Fruit fly (Drosophila melanogaster) whole organism, embryonic: ENCODE measurements around the gene Kah.

ENCODE experiments used
- Ada2b ChIP-seq: fragments of 200-800 bp; sonication (Bioruptor generic); IDR thresholded peaks from 2 replicates; pipeline ENCODE4 v1.3.6; 2022; ENCODE audit warnings: missing biosample characterization, missing genetic modification characterization
- CG10321 ChIP-seq: fragments of 200-800 bp; sonication (Bioruptor generic); IDR thresholded peaks from 2 replicates; pipeline ENCODE4 v1.3.6; 2022; ENCODE audit warnings: missing biosample characterization, missing genetic modification characterization
- CG10431 ChIP-seq: fragments of 200-800 bp; sonication (Bioruptor generic); optimal IDR thresholded peaks from 3 replicates; lab custom pipeline; 2018; ENCODE audit warnings: missing biosample characterization, mild to moderate bottlenecking, missing genetic modification characterization
- CG10462 ChIP-seq: fragments of 200-800 bp; sonication (Bioruptor generic); optimal IDR thresholded peaks from 2 replicates; lab custom pipeline; 2016; ENCODE audit warnings: missing biosample characterization, missing genetic modification characterization
- CG10959 ChIP-seq: fragments of 200-800 bp; sonication (Bioruptor generic); IDR thresholded peaks from 2 replicates; pipeline ENCODE4 v1.3.6; 2022; ENCODE audit warnings: missing biosample characterization, missing genetic modification characterization
- CG11398 ChIP-seq: fragments of 200-800 bp; sonication (Bioruptor generic); optimal IDR thresholded peaks from 2 replicates; lab custom pipeline; 2016; ENCODE audit warnings: missing biosample characterization, missing genetic modification characterization
- CG11456 ChIP-seq: fragments of 200-800 bp; sonication (Bioruptor generic); IDR thresholded peaks from 3 replicates; pipeline ENCODE4 v1.3.6; 2022; ENCODE audit warnings: missing biosample characterization, missing genetic modification characterization
- CG11723 ChIP-seq: fragments of 200-800 bp; sonication (Bioruptor generic); optimal IDR thresholded peaks from 2 replicates; lab custom pipeline; 2017; ENCODE audit warnings: missing biosample characterization, mild to moderate bottlenecking, missing genetic modification characterization
- CG13775 ChIP-seq: fragments of 200-800 bp; sonication (Bioruptor generic); optimal IDR thresholded peaks from 3 replicates; lab custom pipeline; 2017; ENCODE audit warnings: missing biosample characterization, mild to moderate bottlenecking, missing genetic modification characterization
- CG14667 ChIP-seq: fragments of 200-800 bp; sonication (Bioruptor generic); IDR thresholded peaks from 2 replicates; pipeline ENCODE4 v1.3.6; 2022; ENCODE audit warnings: missing biosample characterization, missing genetic modification characterization
- CG15269 ChIP-seq: fragments of 200-800 bp; sonication (Bioruptor generic); optimal IDR thresholded peaks from 2 replicates; lab custom pipeline; 2018; ENCODE audit warnings: missing biosample characterization, mild to moderate bottlenecking, missing genetic modification characterization, moderate library complexity
- CG16779 ChIP-seq: fragments of 200-800 bp; sonication (Bioruptor generic); IDR thresholded peaks from 2 replicates; pipeline ENCODE4 v1.3.6; 2022; ENCODE audit warnings: missing biosample characterization, missing genetic modification characterization
- CG16813 ChIP-seq: fragments of 200-800 bp; sonication (Bioruptor generic); IDR thresholded peaks from 3 replicates; pipeline ENCODE4 v1.3.6; 2022; ENCODE audit warnings: missing biosample characterization, missing genetic modification characterization; ENCODE audit not compliant: partially characterized antibody
- CG17385 ChIP-seq: fragments of 200-800 bp; sonication (Bioruptor generic); optimal IDR thresholded peaks from 3 replicates; lab custom pipeline; 2018; ENCODE audit warnings: missing biosample characterization, mild to moderate bottlenecking, missing genetic modification characterization
- CG17612 ChIP-seq: fragments of 200-800 bp; sonication (Bioruptor generic); IDR thresholded peaks from 2 replicates; pipeline ENCODE4 v1.3.6; 2022; ENCODE audit warnings: missing biosample characterization, missing genetic modification characterization
- CG31388 ChIP-seq: fragments of 200-800 bp; sonication (Bioruptor generic); optimal IDR thresholded peaks from 2 replicates; lab custom pipeline; 2016; ENCODE audit warnings: missing biosample characterization, missing genetic modification characterization
- CG4424 ChIP-seq: fragments of 200-800 bp; sonication (Bioruptor generic); optimal IDR thresholded peaks from 3 replicates; lab custom pipeline; 2016; ENCODE audit warnings: missing biosample characterization, missing genetic modification characterization
- CG7963 ChIP-seq: fragments of 200-800 bp; sonication (Bioruptor generic); IDR thresholded peaks from 3 replicates; pipeline ENCODE4 v1.3.6; 2022; ENCODE audit warnings: missing biosample characterization, missing genetic modification characterization; ENCODE audit not compliant: partially characterized antibody
- CG7987 ChIP-seq: fragments of 200-800 bp; sonication (Bioruptor generic); optimal IDR thresholded peaks from 2 replicates; lab custom pipeline; 2018; ENCODE audit warnings: missing biosample characterization, mild to moderate bottlenecking, missing genetic modification characterization, moderate library complexity
- CG9215 ChIP-seq: fragments of 200-800 bp; sonication (Bioruptor generic); IDR thresholded peaks from 2 replicates; pipeline ENCODE4 v1.3.6; 2022; ENCODE audit warnings: missing biosample characterization, missing genetic modification characterization
- CG9727 ChIP-seq: fragments of 200-800 bp; sonication (Bioruptor generic); optimal IDR thresholded peaks from 3 replicates; lab custom pipeline; 2017; ENCODE audit warnings: missing biosample characterization, mild to moderate bottlenecking, missing genetic modification characterization
- CG9797 ChIP-seq: fragments of 200-800 bp; sonication (Bioruptor generic); optimal IDR thresholded peaks from 3 replicates; lab custom pipeline; 2018; ENCODE audit warnings: missing biosample characterization, mild to moderate bottlenecking, missing genetic modification characterization
- CHES-1-like ChIP-seq: fragments of 200-800 bp; sonication (Bioruptor generic); optimal IDR thresholded peaks from 2 replicates; lab custom pipeline; 2016; ENCODE audit warnings: missing biosample characterization, missing genetic modification characterization
- CTCF ChIP-seq: fragments of 200-800 bp; sonication (Bioruptor generic); optimal IDR thresholded peaks from 2 replicates; lab custom pipeline; 2017; ENCODE audit warnings: missing biosample characterization, mild to moderate bottlenecking, missing genetic modification characterization, moderate library complexity
- Chrac-16 ChIP-seq: fragments of 200-800 bp; sonication (Bioruptor generic); optimal IDR thresholded peaks from 3 replicates; lab custom pipeline; 2016; ENCODE audit warnings: missing biosample characterization, missing genetic modification characterization
- Dref ChIP-seq: fragments of 200-800 bp; sonication (Bioruptor generic); IDR thresholded peaks from 2 replicates; pipeline ENCODE4 v1.3.6; 2022; ENCODE audit warnings: missing biosample characterization, missing genetic modification characterization
- Hey ChIP-seq: fragments of 200-800 bp; sonication (Bioruptor generic); optimal IDR thresholded peaks from 3 replicates; lab custom pipeline; 2018; ENCODE audit warnings: missing biosample characterization, mild to moderate bottlenecking, missing genetic modification characterization
- Neu2 ChIP-seq: fragments of 200-800 bp; sonication (Bioruptor generic); optimal IDR thresholded peaks from 3 replicates; lab custom pipeline; 2016; ENCODE audit warnings: missing biosample characterization, missing genetic modification characterization, borderline replicate concordance
- Nf-YA ChIP-seq: fragments of 200-800 bp; sonication (Bioruptor generic); IDR thresholded peaks from 2 replicates; pipeline ENCODE4 v1.3.6; 2022; ENCODE audit warnings: missing biosample characterization, missing genetic modification characterization
- Ptx1 ChIP-seq: fragments of 200-800 bp; sonication (Bioruptor generic); IDR thresholded peaks from 2 replicates; pipeline ENCODE4 v1.3.6; 2022; ENCODE audit warnings: missing biosample characterization, missing genetic modification characterization
- Rfx ChIP-seq: fragments of 200-800 bp; sonication (Bioruptor generic); IDR thresholded peaks from 2 replicates; pipeline ENCODE4 v1.3.6; 2022; ENCODE audit warnings: missing biosample characterization, missing genetic modification characterization
- Side ChIP-seq: fragments of 200-800 bp; sonication (Bioruptor generic); optimal IDR thresholded peaks from 2 replicates; lab custom pipeline; 2016; ENCODE audit warnings: missing biosample characterization, missing genetic modification characterization
- Six4 ChIP-seq: fragments of 200-800 bp; sonication (Bioruptor generic); optimal IDR thresholded peaks from 2 replicates; lab custom pipeline; 2016; ENCODE audit warnings: missing biosample characterization, missing genetic modification characterization
- Sox100B ChIP-seq: fragments of 200-800 bp; sonication (Bioruptor generic); optimal IDR thresholded peaks from 3 replicates; lab custom pipeline; 2018; ENCODE audit warnings: missing biosample characterization, mild to moderate bottlenecking, missing genetic modification characterization
- Sox102F ChIP-seq: fragments of 200-800 bp; sonication (Bioruptor generic); optimal IDR thresholded peaks from 2 replicates; lab custom pipeline; 2018; ENCODE audit warnings: missing biosample characterization, mild to moderate bottlenecking, missing genetic modification characterization, moderate library complexity
- ara ChIP-seq: fragments of 200-800 bp; sonication (Bioruptor generic); IDR thresholded peaks from 2 replicates; pipeline ENCODE4 v1.3.6; 2022; ENCODE audit warnings: missing biosample characterization, missing genetic modification characterization
- az2 ChIP-seq: fragments of 200-800 bp; sonication (Bioruptor generic); optimal IDR thresholded peaks from 3 replicates; lab custom pipeline; 2016; ENCODE audit warnings: missing biosample characterization, missing genetic modification characterization
- bab2 ChIP-seq: fragments of 200-800 bp; sonication (Bioruptor generic); optimal IDR thresholded peaks from 2 replicates; lab custom pipeline; 2016; ENCODE audit warnings: missing biosample characterization, missing genetic modification characterization
- crc ChIP-seq: fragments of 200-800 bp; sonication (Bioruptor generic); optimal IDR thresholded peaks from 2 replicates; lab custom pipeline; 2016; ENCODE audit warnings: missing biosample characterization, missing genetic modification characterization
- danr ChIP-seq: fragments of 200-800 bp; sonication (Bioruptor generic); IDR thresholded peaks from 2 replicates; pipeline ENCODE4 v1.3.6; 2022; ENCODE audit warnings: missing biosample characterization, missing genetic modification characterization
- esg ChIP-seq: fragments of 200-800 bp; sonication (Bioruptor generic); conservative IDR thresholded peaks from 2 replicates; pipeline ENCODE4 v1.3.6; 2022; ENCODE audit warnings: missing biosample characterization, missing genetic modification characterization
- fru ChIP-seq: fragments of >200 bp; optimal IDR thresholded peaks from 2 replicates; lab custom pipeline; 2017
- gsb-n ChIP-seq: fragments of 200-800 bp; sonication (Bioruptor generic); optimal IDR thresholded peaks from 3 replicates; lab custom pipeline; 2018; ENCODE audit warnings: missing biosample characterization, mild to moderate bottlenecking, missing genetic modification characterization
- hkb ChIP-seq, 2 experiments: fragments of 200-800 bp in 1 of 2; fragments of >200 bp in 1 of 2; sonication (Bioruptor generic) in 1 of 2; IDR thresholded peaks in 1 of 2; optimal IDR thresholded peaks in 1 of 2; 2 replicates each; pipeline versions ENCODE4 v1.3.6 to Lab custom; 2017 to 2022; ENCODE audit warnings: missing biosample characterization in 1 of 2, missing genetic modification characterization in 1 of 2
- jigr1 ChIP-seq: fragments of 200-800 bp; sonication (Bioruptor generic); IDR thresholded peaks from 3 replicates; pipeline ENCODE4 v1.3.6; 2022; ENCODE audit warnings: missing biosample characterization, missing genetic modification characterization
- kni ChIP-seq: fragments of 200-800 bp; sonication (Bioruptor generic); optimal IDR thresholded peaks from 3 replicates; lab custom pipeline; 2017; ENCODE audit warnings: mild to moderate bottlenecking, missing biosample characterization, missing genetic modification reagents, missing genetic modification characterization
- lab ChIP-seq: fragments of 200-800 bp; sonication (Bioruptor generic); optimal IDR thresholded peaks from 3 replicates; lab custom pipeline; 2017; ENCODE audit warnings: missing biosample characterization, missing genetic modification characterization, mild to moderate bottlenecking, moderate library complexity, missing genetic modification reagents
- lbe ChIP-seq: fragments of 200-800 bp; sonication (Bioruptor generic); optimal IDR thresholded peaks from 2 replicates; lab custom pipeline; 2016; ENCODE audit warnings: missing biosample characterization, mild to moderate bottlenecking, missing genetic modification characterization
- nerfin-1 ChIP-seq: fragments of 200-800 bp; sonication (Bioruptor generic); optimal IDR thresholded peaks from 3 replicates; lab custom pipeline; 2019; ENCODE audit warnings: missing biosample characterization, mild to moderate bottlenecking, missing genetic modification characterization, moderate library complexity
- onecut ChIP-seq: fragments of 200-800 bp; sonication (Bioruptor generic); IDR thresholded peaks from 2 replicates; pipeline ENCODE4 v1.3.6; 2022; ENCODE audit warnings: missing biosample characterization, missing genetic modification characterization
- twi ChIP-seq: fragments of 200-800 bp; optimal IDR thresholded peaks from 2 replicates; lab custom pipeline; 2019; ENCODE audit warnings: missing biosample characterization, mild to moderate bottlenecking, missing genetic modification characterization, moderate library complexity
- usp ChIP-seq: fragments of >200 bp; optimal IDR thresholded peaks from 2 replicates; lab custom pipeline; 2017; ENCODE audit warnings: missing biosample characterization, missing genetic modification characterization
- zen2 ChIP-seq: fragments of 200-800 bp; sonication (Bioruptor generic); IDR thresholded peaks from 3 replicates; pipeline ENCODE4 v1.3.6; 2022; ENCODE audit warnings: missing biosample characterization, missing genetic modification characterization; ENCODE audit not compliant: partially characterized antibody

The Kah gene

dm6 chr3L:638031-638414, 48.9 kb upstream of the Kah start (continued):
- TF ChIP-seq lab (GFP tag; lab: Kevin White, UChicago) (peak; percentile 13), Neu2 (GFP tag; lab: Kevin White, UChicago) (no peak), CG14667 (no peak), Sox102F (GFP tag; lab: Kevin White, UChicago) (no peak), CG16813 (GFP tag; lab: Robert Waterston, UW) (no peak), CG17385 (GFP tag; lab: Kevin White, UChicago) (no peak), CG15269 (tag; lab: Kevin White, UChicago) (no peak), CG17612 (GFP tag; lab: Robert Waterston, UW) (no peak), crc (GFP tag; lab: Kevin White, UChicago) (no peak), kni (no peak), Six4 (GFP tag; lab: Kevin White, UChicago) (no peak), CG13775 (GFP tag; lab: Kevin White, UChicago) (no peak), CG7987 (GFP tag; lab: Kevin White, UChicago) (no peak), bab2 (no peak), hkb (optimal IDR thresholded peaks at IDR 0.05; lab: Kevin White, UChicago) (no peak), hkb (GFP tag; IDR thresholded peaks at IDR 0.05; lab: Robert Waterston, UW) (no peak), usp (GFP tag; lab: Kevin White, UChicago) (no peak), CG10431 (GFP tag; lab: Kevin White, UChicago) (no peak), CG7963 (GFP tag; lab: Robert Waterston, UW) (no peak), CHES-1-like (peak; percentile 5), CG11723 (no peak), zen2 (GFP tag; lab: Robert Waterston, UW) (no peak), esg (GFP tag; lab: Robert Waterston, UW) (no peak), nerfin-1 (no peak), CTCF (GFP tag; lab: Kevin White, UChicago) (no peak), Rfx (0 out of 2 replicates have a peak, but pooled peaks have one; percentile 10), fru (lab: Kevin White, UChicago) (no peak), Sox100B (GFP tag; lab: Kevin White, UChicago) (no peak), CG4424 (GFP tag; lab: Kevin White, UChicago) (no peak), Chrac-16 (no peak), twi (tag; lab: Kevin White, UChicago) (peak; percentile 14), gsb-n (tag; lab: Kevin White, UChicago) (no peak), danr (no peak), Ptx1 (no peak), CG31388 (GFP tag; lab: Kevin White, UChicago) (no peak), Nf-YA (GFP tag; lab: Robert Waterston, UW) (0 out of 2 replicates have a peak, but pooled peaks have one; percentile 20), CG16779 (GFP tag; lab: Robert Waterston, UW) (no peak), CG10959 (no peak), CG9215 (GFP tag; lab: Robert Waterston, UW) (no peak), onecut (GFP tag; lab: Robert Waterston, UW) (no peak), ara (GFP tag; lab: Robert Waterston, UW) (no peak), CG9797 (GFP tag; lab: Kevin White, UChicago) (no peak), CG10321 (GFP tag; lab: Robert Waterston, UW) (no peak), Ada2b (no peak), CG11456 (GFP tag; lab: Robert Waterston, UW) (no peak), az2 (GFP tag; lab: Kevin White, UChicago) (no peak), Hey (tag; lab: Kevin White, UChicago) (peak; percentile 7), CG10462 (GFP tag; lab: Kevin White, UChicago) (no peak), Dref (no peak), CG11398 (GFP tag; lab: Kevin White, UChicago) (no peak), Side (GFP tag; lab: Kevin White, UChicago) (no peak), jigr1 (GFP tag; lab: Robert Waterston, UW) (no peak), lbe (GFP tag; lab: Kevin White, UChicago) (no peak), CG9727 (GFP tag; lab: Kevin White, UChicago) (no peak)
